Worm (Caenorhabditis elegans) whole organism, young adult: ENCODE measurements around the gene F17E9.4.

Experiments used
- C06A6.2 ChIP-seq: fragments of 200-800 bp; sonication (Bioruptor generic); conservative IDR thresholded peaks from 2 replicates; pipeline ENCODE4 v1.3.6; 2022; ENCODE audit warnings: missing genetic modification characterization, missing compliant biosample characterization
- F37B4.10 ChIP-seq: fragments of 200-800 bp; sonication (Bioruptor generic); IDR thresholded peaks from 2 replicates; pipeline ENCODE4 v1.3.6; 2022; ENCODE audit warnings: missing genetic modification characterization, missing compliant biosample characterization
- F39B2.1 ChIP-seq: fragments of 200-800 bp; sonication (Bioruptor generic); IDR thresholded peaks from 2 replicates; pipeline ENCODE4 v1.3.6; 2022; ENCODE audit warnings: missing genetic modification reagents, missing genetic modification characterization, missing compliant biosample characterization
- F55B11.4 ChIP-seq: sonication (generic microtip); optimal IDR thresholded peaks from 2 replicates; lab custom pipeline; 2016; ENCODE audit warnings: missing compliant biosample characterization, missing genetic modification characterization, borderline replicate concordance; ENCODE audit not compliant: insufficient read depth
- T07F8.4 ChIP-seq: sonication (generic microtip); optimal IDR thresholded peaks from 2 replicates; lab custom pipeline; 2016; ENCODE audit warnings: mild to moderate bottlenecking, missing genetic modification characterization, moderate library complexity, missing compliant biosample characterization
- ZK185.1 ChIP-seq: sonication (generic microtip); optimal IDR thresholded peaks from 2 replicates; lab custom pipeline; 2016; ENCODE audit warnings: mild to moderate bottlenecking, missing genetic modification characterization, missing compliant biosample characterization; ENCODE audit not compliant: poor library complexity, severe bottlenecking
- aptf-3 ChIP-seq: fragments of 200-800 bp; sonication (Bioruptor generic); IDR thresholded peaks from 2 replicates; pipeline ENCODE4 v1.3.6; 2022; ENCODE audit warnings: missing genetic modification characterization, missing compliant biosample characterization
- athp-1 ChIP-seq: sonication (generic microtip); optimal IDR thresholded peaks from 2 replicates; lab custom pipeline; 2017; ENCODE audit warnings: mild to moderate bottlenecking, missing genetic modification characterization, missing compliant biosample characterization
- attf-6 ChIP-seq: fragments of 200-800 bp; sonication (Bioruptor generic); IDR thresholded peaks from 2 replicates; pipeline ENCODE4 v1.3.6; 2022; ENCODE audit warnings: missing genetic modification reagents, missing genetic modification characterization, missing compliant biosample characterization
- bed-1 ChIP-seq: fragments of 200-800 bp; sonication (Bioruptor generic); IDR thresholded peaks from 2 replicates; pipeline ENCODE4 v1.3.6; 2022; ENCODE audit warnings: missing genetic modification reagents, missing genetic modification characterization, missing compliant biosample characterization
- cebp-1 ChIP-seq, 2 experiments: fragments of 200-800 bp in 1 of 2; sonication (Bioruptor generic) in 1 of 2; sonication (generic microtip) in 1 of 2; IDR thresholded peaks in 1 of 2; optimal IDR thresholded peaks in 1 of 2; 2 replicates each; pipeline versions ENCODE4 v1.3.6 to Lab custom; 2017 to 2022; ENCODE audit warnings: missing compliant biosample characterization in 2 of 2, missing genetic modification characterization in 2 of 2, mild to moderate bottlenecking in 1 of 2, missing genetic modification reagents in 1 of 2, moderate library complexity in 1 of 2
- cebp-2 ChIP-seq: fragments of 200-800 bp; sonication (Bioruptor generic); IDR thresholded peaks from 2 replicates; pipeline ENCODE4 v1.3.6; 2022; ENCODE audit warnings: missing genetic modification characterization, missing compliant biosample characterization
- ceh-58 ChIP-seq: fragments of 200-800 bp; sonication (Bioruptor generic); IDR thresholded peaks from 2 replicates; pipeline ENCODE4 v1.3.6; 2022; ENCODE audit warnings: missing genetic modification characterization, missing compliant biosample characterization
- ceh-91 ChIP-seq: fragments of 200-800 bp; sonication (Bioruptor generic); IDR thresholded peaks from 2 replicates; pipeline ENCODE4 v1.3.6; 2022; ENCODE audit warnings: missing genetic modification reagents, missing genetic modification characterization, missing compliant biosample characterization
- chd-7 ChIP-seq: sonication (generic microtip); optimal IDR thresholded peaks from 2 replicates; lab custom pipeline; 2016; ENCODE audit warnings: mild to moderate bottlenecking, missing genetic modification characterization, moderate library complexity, missing compliant biosample characterization
- dox-1 ChIP-seq: fragments of 200-800 bp; sonication (Bioruptor generic); IDR thresholded peaks from 2 replicates; pipeline ENCODE4 v1.3.6; 2022; ENCODE audit warnings: missing genetic modification reagents, missing genetic modification characterization, missing compliant biosample characterization
- egl-44 ChIP-seq: fragments of 200-800 bp; sonication (Bioruptor generic); IDR thresholded peaks from 2 replicates; pipeline ENCODE4 v1.3.6; 2022; ENCODE audit warnings: missing genetic modification reagents, missing genetic modification characterization, missing compliant biosample characterization
- ekl-4 ChIP-seq: fragments of 200-800 bp; sonication (Bioruptor generic); IDR thresholded peaks from 2 replicates; pipeline ENCODE4 v1.3.6; 2022; ENCODE audit warnings: missing genetic modification reagents, missing genetic modification characterization, missing compliant biosample characterization
- fkh-3 ChIP-seq: sonication (generic microtip); optimal IDR thresholded peaks from 2 replicates; lab custom pipeline; 2016; ENCODE audit warnings: mild to moderate bottlenecking, missing genetic modification characterization, missing compliant biosample characterization
- gei-17 ChIP-seq: fragments of 200-800 bp; sonication (Bioruptor generic); optimal IDR thresholded peaks from 2 replicates; lab custom pipeline; 2018; ENCODE audit warnings: mild to moderate bottlenecking, missing genetic modification characterization, missing compliant biosample characterization
- him-1 ChIP-seq: sonication (generic microtip); optimal IDR thresholded peaks from 2 replicates; lab custom pipeline; 2016; ENCODE audit warnings: missing genotype, missing genetic modification reagents, missing genetic modification characterization, missing compliant biosample characterization
- hlh-26 ChIP-seq: fragments of 200-800 bp; sonication (Bioruptor generic); conservative IDR thresholded peaks from 2 replicates; pipeline ENCODE4 v1.3.6; 2022; ENCODE audit warnings: missing genetic modification reagents, missing genetic modification characterization, missing compliant biosample characterization
- hsf-1 ChIP-seq: fragments of 200-800 bp; sonication (Bioruptor generic); IDR thresholded peaks from 2 replicates; pipeline ENCODE4 v1.3.6; 2022; ENCODE audit warnings: missing genetic modification reagents, missing genetic modification characterization, missing compliant biosample characterization
- let-607 ChIP-seq, 2 experiments: fragments of 200-800 bp in 1 of 2; sonication (Bioruptor generic) in 1 of 2; sonication (generic microtip) in 1 of 2; optimal IDR thresholded peaks; 2 replicates each; lab custom pipeline; 2016 to 2018; ENCODE audit warnings: mild to moderate bottlenecking in 2 of 2, missing compliant biosample characterization in 2 of 2, missing genetic modification characterization in 2 of 2, moderate library complexity in 2 of 2, missing genotype in 1 of 2
- lin-35 ChIP-seq, 3 experiments: fragments of 150-350 bp in 2 of 3; sonication (generic microtip) in 1 of 3; optimal IDR thresholded peaks; 2 replicates each; lab custom pipeline; 2014 to 2018; ENCODE audit warnings: missing biosample characterization in 3 of 3, missing genetic modification characterization in 3 of 3, missing genetic modification reagents in 3 of 3
- lin-40 ChIP-seq: sonication (generic microtip); optimal IDR thresholded peaks from 2 replicates; lab custom pipeline; 2016; ENCODE audit warnings: missing genetic modification characterization, mild to moderate bottlenecking, missing compliant biosample characterization, missing genotype, missing genetic modification reagents
- lsl-1 ChIP-seq: fragments of 200-800 bp; sonication (Bioruptor generic); optimal IDR thresholded peaks from 2 replicates; lab custom pipeline; 2018; ENCODE audit warnings: mild to moderate bottlenecking, missing genetic modification characterization, moderate library complexity, missing compliant biosample characterization
- mxl-1 ChIP-seq: sonication (generic microtip); optimal IDR thresholded peaks from 2 replicates; lab custom pipeline; 2016; ENCODE audit warnings: missing genetic modification characterization, missing compliant biosample characterization
- nfya-2 ChIP-seq: fragments of 200-800 bp; sonication (Bioruptor generic); IDR thresholded peaks from 2 replicates; pipeline ENCODE4 v1.3.6; 2022; ENCODE audit warnings: missing genetic modification reagents, missing genetic modification characterization, missing compliant biosample characterization
- nhr-80 ChIP-seq: sonication (generic microtip); optimal IDR thresholded peaks from 2 replicates; lab custom pipeline; 2016; ENCODE audit warnings: missing genetic modification characterization, missing compliant biosample characterization
- pbrm-1 ChIP-seq: fragments of 200-800 bp; sonication (Bioruptor generic); IDR thresholded peaks from 2 replicates; pipeline ENCODE4 v1.3.6; 2022; ENCODE audit warnings: missing genetic modification reagents, missing genetic modification characterization, missing compliant biosample characterization
- pha-4 ChIP-seq: fragments of 150-350 bp; sonication (generic microtip); optimal IDR thresholded peaks from 2 replicates; lab custom pipeline; 2014; ENCODE audit warnings: missing biosample characterization, missing genetic modification reagents, missing genetic modification characterization
- repo-1 ChIP-seq: sonication (generic microtip); optimal IDR thresholded peaks from 2 replicates; lab custom pipeline; 2017; ENCODE audit warnings: mild to moderate bottlenecking, missing genetic modification characterization, missing compliant biosample characterization
- rpc-1 ChIP-seq, 2 experiments: fragments of 150-350 bp in 1 of 2; sonication (generic microtip) in 1 of 2; optimal IDR thresholded peaks; 2 replicates each; lab custom pipeline; 2014 to 2018; ENCODE audit warnings: missing biosample characterization in 1 of 2, missing genetic modification characterization in 1 of 2, missing genetic modification reagents in 1 of 2, missing genotype in 1 of 2
- snpc-3.4 ChIP-seq: sonication (generic microtip); optimal IDR thresholded peaks from 2 replicates; lab custom pipeline; 2017; ENCODE audit warnings: missing genetic modification characterization, mild to moderate bottlenecking, missing compliant biosample characterization, antibody characterized with exemption, moderate library complexity, missing genotype, missing genetic modification reagents
- tbp1 ChIP-seq: fragments of 200-800 bp; sonication (Bioruptor generic); optimal IDR thresholded peaks from 2 replicates; lab custom pipeline; 2018; ENCODE audit warnings: mild to moderate bottlenecking, missing genetic modification characterization, missing compliant biosample characterization
- unc-62 ChIP-seq: fragments of 150-350 bp; optimal IDR thresholded peaks from 2 replicates; lab custom pipeline; 2014; ENCODE audit warnings: missing biosample characterization, missing genetic modification reagents, missing genetic modification characterization
- zfh-2 ChIP-seq: fragments of 200-800 bp; sonication (Bioruptor generic); conservative IDR thresholded peaks from 2 replicates; pipeline ENCODE4 v1.3.6; 2022; ENCODE audit warnings: missing genetic modification reagents, missing genetic modification characterization, missing compliant biosample characterization
- ztf-22 ChIP-seq: fragments of 200-800 bp; sonication (Bioruptor generic); optimal IDR thresholded peaks from 2 replicates; lab custom pipeline; 2018; ENCODE audit warnings: mild to moderate bottlenecking, missing genetic modification characterization, moderate library complexity, missing compliant biosample characterization
- ztf-26 ChIP-seq: sonication (generic microtip); optimal IDR thresholded peaks from 2 replicates; lab custom pipeline; 2017; ENCODE audit warnings: missing genetic modification characterization, missing compliant biosample characterization

The F17E9.4 gene

ce11 chrIV:8379278-8379677 is 31.1 kb downstream of the F17E9.4 start, which contains the start of gene nap-1 (continued):
- TF ChIP-seq rpc-1 (optimal IDR thresholded peaks at IDR 0.05; lab: Kevin White, UChicago) = no peak
- TF ChIP-seq rpc-1 (tag; optimal IDR thresholded peaks at IDR 0.05; lab: Kevin White, UChicago) = no peak
- peak; percentile 37 for TF ChIP-seq lin-40
- TF ChIP-seq chd-7 (tag; lab: Kevin White, UChicago) = no peak
- no peak for TF ChIP-seq cebp-2 (GFP tag; lab: Robert Waterston, UW)

ce11 chrIV:8379683-8380082 is 31.5 kb downstream of the F17E9.4 start, which contains the start of gene praf-3:
TSS of gene praf-3 (plus strand) at chrIV:8379983.
- TF ChIP-seq repo-1 (tag; lab: Kevin White, UChicago) (no peak), C06A6.2 (GFP tag; lab: Robert Waterston, UW) (no peak)
- TF ChIP-seq, all 124 proteins: peak for 0

- TF ChIP-seq ZK185.1 (tag; lab: Kevin White, UChicago) = no peak
- no peak for TF ChIP-seq hsf-1 (GFP tag; lab: Robert Waterston, UW)
- TF ChIP-seq cebp-1 (GFP tag; IDR thresholded peaks at IDR 0.05; lab: Robert Waterston, UW) = no peak
- TF ChIP-seq cebp-1 (tag; optimal IDR thresholded peaks at IDR 0.05; lab: Kevin White, UChicago) = no peak
- peak; percentile 54 for TF ChIP-seq unc-62 (GFP tag; lab: Kevin White, UChicago)
- peak in 1 of 2 experiments; percentile 40 for TF ChIP-seq let-607 (tag; optimal IDR thresholded peaks at IDR 0.05; lab: Kevin White, UChicago)
- TF ChIP-seq nhr-80 (tag; lab: Kevin White, UChicago) = peak; percentile 93
- TF ChIP-seq tbp1 = peak; percentile 24
Measured at ce11 chrIV:8380266-8380850, 32.2 kb downstream of the F17E9.4 start.

- TF ChIP-seq ceh-91 (GFP tag; lab: Robert Waterston, UW) (no peak), lin-35 (GFP tag; optimal IDR thresholded peaks at IDR 0.05; lab: Kevin White, UChicago) (no peak), pbrm-1 (GFP tag; lab: Robert Waterston, UW) (no peak), attf-6 (no peak), ztf-22 (GFP tag; lab: Kevin White, UChicago) (no peak), F55B11.4 (no peak), lin-40 (no peak), snpc-3.4 (tag; lab: Kevin White, UChicago) (no peak), hlh-26 (GFP tag; lab: Robert Waterston, UW) (no peak), nfya-2 (GFP tag; lab: Robert Waterston, UW) (no peak), F39B2.1 (GFP tag; lab: Robert Waterston, UW) (no peak), chd-7 (tag; lab: Kevin White, UChicago) (no peak), aptf-3 (GFP tag; lab: Robert Waterston, UW) (no peak), F37B4.10 (GFP tag; lab: Robert Waterston, UW) (no peak), ZK185.1 (tag; lab: Kevin White, UChicago) (no peak), let-607 (tag; optimal IDR thresholded peaks at IDR 0.05; lab: Kevin White, UChicago) (no peak)
- TF ChIP-seq, all 124 proteins: peak for 0
Measured at ce11 chrIV:8382695-8383094, 34.5 kb downstream of the F17E9.4 start, which contains the start of gene D2096.9. TSS of gene D2096.9 (minus strand) at chrIV:8382795.

- TF ChIP-seq lsl-1 (GFP tag; lab: Kevin White, UChicago) = no peak
- no peak for TF ChIP-seq ztf-26 (tag; lab: Kevin White, UChicago)
- no peak for TF ChIP-seq mxl-1 (tag; lab: Kevin White, UChicago)
- no peak for TF ChIP-seq unc-62 (GFP tag; lab: Kevin White, UChicago)
- no peak for TF ChIP-seq ceh-58
- no peak for TF ChIP-seq fkh-3 (tag; lab: Kevin White, UChicago)
- TF ChIP-seq T07F8.4 (tag; lab: Kevin White, UChicago) = no peak
- TF ChIP-seq pha-4 = no peak
- no peak for TF ChIP-seq athp-1
- no peak for TF ChIP-seq ekl-4 (GFP tag; lab: Robert Waterston, UW)
- no peak for TF ChIP-seq cebp-2 (GFP tag; lab: Robert Waterston, UW)
- TF ChIP-seq him-1 (tag; lab: Kevin White, UChicago) = no peak
- TF ChIP-seq egl-44 (GFP tag; lab: Robert Waterston, UW) = no peak
- TF ChIP-seq dox-1 = no peak
- TF ChIP-seq bed-1 (GFP tag; lab: Robert Waterston, UW) = no peak
- no peak for TF ChIP-seq gei-17 (GFP tag; lab: Kevin White, UChicago)
- no peak for TF ChIP-seq zfh-2 (GFP tag; lab: Robert Waterston, UW)
- TF ChIP-seq, all 124 proteins: peak for 0
Measured at ce11 chrIV:8384737-8385136, 36.6 kb downstream of the F17E9.4 start.
